Worm (Caenorhabditis elegans): ENCODE results near the gene F43G6.16.
A peak's percentile ranks its signal among the peaks of the same experiment; 100 is the strongest.

Gene F43G6.16

ce11 chrII:11782493-11782892, at the start of gene F43G6.16:
TSS of gene F43G6.16 (minus strand) at chrII:11782633.
- no peak for TF ChIP-seq nhr-11 (tag; optimal IDR thresholded peaks at IDR 0.05)
- TF ChIP-seq nfya-1 (tag; optimal IDR thresholded peaks at IDR 0.05; ENCODE audit: insufficient read depth), result peak; percentile 21
- no peak for TF ChIP-seq nhr-25 (tag; optimal IDR thresholded peaks at IDR 0.05)
- TF ChIP-seq ztf-11 (tag; optimal IDR thresholded peaks at IDR 0.05), result no peak
- no peak for TF ChIP-seq mml-1 (tag; optimal IDR thresholded peaks at IDR 0.05)
- no peak for TF ChIP-seq egl-5 (tag; optimal IDR thresholded peaks at IDR 0.05)
- no peak for TF ChIP-seq ama-1 (optimal IDR thresholded peaks at IDR 0.05)
- TF ChIP-seq elt-1 (tag; optimal IDR thresholded peaks at IDR 0.05), result no peak
- TF ChIP-seq nhr-43 (tag; optimal IDR thresholded peaks at IDR 0.05; ENCODE audit: poor library complexity, severe bottlenecking), result no peak
- TF ChIP-seq nhr-237 (tag; optimal IDR thresholded peaks at IDR 0.05), result no peak
- no peak for TF ChIP-seq ceh-82 (tag; optimal IDR thresholded peaks at IDR 0.05)
- no peak for TF ChIP-seq ceh-16 (tag; optimal IDR thresholded peaks at IDR 0.05)
- TF ChIP-seq pha-4 (tag; optimal IDR thresholded peaks at IDR 0.05), result peak; percentile 55
- TF ChIP-seq lin-15B (tag; optimal IDR thresholded peaks at IDR 0.05), result no peak
- no peak for TF ChIP-seq nhr-23 (tag; optimal IDR thresholded peaks at IDR 0.05)
- no peak for TF ChIP-seq elt-3 (tag; optimal IDR thresholded peaks at IDR 0.05)

ce11 chrII:11830601-11831000, 48.2 kb upstream of the F43G6.16 start:
- TF ChIP-seq ZK546.5 (tag; optimal IDR thresholded peaks at IDR 0.05) (no peak), mdl-1 (tag; optimal IDR thresholded peaks at IDR 0.05) (no peak), lin-39 (tag; optimal IDR thresholded peaks at IDR 0.05) (no peak), aly-2 (tag; optimal IDR thresholded peaks at IDR 0.05) (no peak), egl-27 (tag; optimal IDR thresholded peaks at IDR 0.05) (no peak), elt-1 (tag; optimal IDR thresholded peaks at IDR 0.05) (no peak), skn-1 (tag; optimal IDR thresholded peaks at IDR 0.05) (no peak), daf-12 (tag; optimal IDR thresholded peaks at IDR 0.05) (no peak), nhr-43 (tag; optimal IDR thresholded peaks at IDR 0.05; ENCODE audit: poor library complexity, severe bottlenecking) (no peak), ama-1 (optimal IDR thresholded peaks at IDR 0.05) (no peak), nhr-237 (tag; optimal IDR thresholded peaks at IDR 0.05) (no peak), lin-15B (tag; optimal IDR thresholded peaks at IDR 0.05) (peak; percentile 15), zag-1 (tag; optimal IDR thresholded peaks at IDR 0.05) (no peak), elt-3 (tag; optimal IDR thresholded peaks at IDR 0.05) (no peak), unc-62 (GFP tag; optimal IDR thresholded peaks at IDR 0.05) (no peak), nhr-28 (tag; optimal IDR thresholded peaks at IDR 0.05) (no peak), jun-1 (tag; optimal IDR thresholded peaks at IDR 0.05) (no peak), fos-1 (tag; optimal IDR thresholded peaks at IDR 0.05) (no peak), sea-2 (GFP tag; optimal IDR thresholded peaks at IDR 0.05) (no peak), eor-1 (tag; optimal IDR thresholded peaks at IDR 0.05) (no peak), nhr-67 (tag; optimal IDR thresholded peaks at IDR 0.05) (no peak), nhr-12 (tag; optimal IDR thresholded peaks at IDR 0.05) (no peak), ztf-4 (tag; optimal IDR thresholded peaks at IDR 0.05) (no peak), snpc-4 (tag; optimal IDR thresholded peaks at IDR 0.05) (peak; percentile 33), nhr-23 (tag; optimal IDR thresholded peaks at IDR 0.05) (peak; percentile 4), R02D3.7 (tag; optimal IDR thresholded peaks at IDR 0.05) (no peak), lsy-12 (tag; optimal IDR thresholded peaks at IDR 0.05) (no peak), pqm-1 (tag; optimal IDR thresholded peaks at IDR 0.05) (no peak), nhr-25 (tag; optimal IDR thresholded peaks at IDR 0.05) (peak; percentile 7), ceh-9 (tag; optimal IDR thresholded peaks at IDR 0.05) (no peak), hmg-11 (tag; optimal IDR thresholded peaks at IDR 0.05) (no peak), elt-2 (tag; optimal IDR thresholded peaks at IDR 0.05) (peak; percentile 13), fkh-10 (GFP tag; optimal IDR thresholded peaks at IDR 0.05) (no peak), pha-4 (tag; optimal IDR thresholded peaks at IDR 0.05) (peak; percentile 79), ceh-82 (tag; optimal IDR thresholded peaks at IDR 0.05) (no peak), egl-5 (tag; optimal IDR thresholded peaks at IDR 0.05) (no peak), unc-39 (tag; optimal IDR thresholded peaks at IDR 0.05) (no peak), tbx-2 (tag; optimal IDR thresholded peaks at IDR 0.05) (no peak), ceh-28 (tag; optimal IDR thresholded peaks at IDR 0.05) (no peak), nhr-77 (tag; optimal IDR thresholded peaks at IDR 0.05) (no peak), mml-1 (tag; optimal IDR thresholded peaks at IDR 0.05) (no peak)

All from whole organism, L3 larva.